Worm (Caenorhabditis elegans) whole organism, midembryonic: ENCODE measurements around the gene F56F11.4.
A peak's percentile ranks its signal among the peaks of the same experiment; 100 is the strongest.
"Not testable (repeated sequence)": the region's sequence is repeated elsewhere in the genome, so short reads cannot be mapped to it uniquely, and the experiment has no call there.

Experiments
- T22C8.4 ChIP-seq: fragments of 200-800 bp; sonication (Bioruptor generic); IDR thresholded peaks from 2 replicates; pipeline ENCODE4 v1.3.6; 2022; ENCODE audit warnings: missing genetic modification characterization, missing compliant biosample characterization
- flt-1 ChIP-seq: fragments of 200-800 bp; sonication (Bioruptor generic); IDR thresholded peaks from 2 replicates; pipeline ENCODE4 v1.3.6; 2022; ENCODE audit warnings: missing genetic modification characterization, missing compliant biosample characterization
- med-1 ChIP-seq: sonication (generic microtip); optimal IDR thresholded peaks from 2 replicates; lab custom pipeline; 2017; ENCODE audit warnings: missing genetic modification characterization, mild to moderate bottlenecking, missing compliant biosample characterization, antibody characterized with exemption, missing genetic modification reagents; ENCODE audit not compliant: insufficient read depth
- ref-1 ChIP-seq: fragments of 200-800 bp; sonication (Bioruptor generic); conservative IDR thresholded peaks from 2 replicates; pipeline ENCODE4 v1.3.6; 2022; ENCODE audit warnings: missing genetic modification reagents, missing genetic modification characterization, missing compliant biosample characterization
- ztf-23 ChIP-seq: fragments of 200-800 bp; sonication (Bioruptor generic); IDR thresholded peaks from 2 replicates; pipeline ENCODE4 v1.3.6; 2022; ENCODE audit warnings: missing genetic modification reagents, missing genetic modification characterization, missing compliant biosample characterization

- peak; percentile 100 for TF ChIP-seq T22C8.4 (GFP tag; lab: Robert Waterston, UW)
- not testable (repeated sequence) for TF ChIP-seq med-1 (GFP tag; lab: Kevin White, UChicago); ref-1; ztf-23; flt-1 (GFP tag; lab: Robert Waterston, UW)
Observed at ce11 chrIII:2836742-2837416, 19.1 kb upstream of the F56F11.4 start.
